Worm (Caenorhabditis elegans): ENCODE data around the gene srj-45.

ce11 chrV:2809443-2809842, 27.0 kb downstream of the srj-45 start:
- TF ChIP-seq ham-2 (GFP tag; optimal IDR thresholded peaks at IDR 0.05) (no peak), unc-39 (tag; optimal IDR thresholded peaks at IDR 0.05) (no peak), cnd-1 (tag; optimal IDR thresholded peaks at IDR 0.05) (no peak), elt-1 (tag; optimal IDR thresholded peaks at IDR 0.05; ENCODE audit: borderline replicate concordance, insufficient read depth) (no peak), lsy-2 (tag; optimal IDR thresholded peaks at IDR 0.05) (no peak)
